Worm (Caenorhabditis elegans): ENCODE measurements around the gene F58B4.2.

DNA sequence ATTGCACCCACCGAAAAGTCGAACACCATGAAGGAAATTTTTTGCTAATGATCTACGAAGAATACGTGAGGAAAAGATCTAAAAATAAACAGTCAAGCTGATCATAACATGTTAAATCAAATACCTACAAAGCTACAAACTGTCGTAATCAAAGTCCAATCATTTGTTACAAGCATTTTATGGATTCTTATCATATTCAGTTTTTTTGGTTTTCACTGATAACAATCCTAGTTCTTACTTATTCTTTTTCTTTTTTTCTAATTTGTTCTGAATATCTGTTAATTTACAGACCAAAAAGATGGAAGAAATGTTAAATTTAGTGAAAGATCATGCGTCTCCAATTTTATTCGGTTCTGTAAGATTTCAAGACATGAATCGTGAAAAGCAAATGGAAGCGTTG is 36.6 kb upstream of the F58B4.2 start, which contains the start of gene F17C11.6:
- TF ChIP-seq daf-12 (tag; optimal IDR thresholded peaks at IDR 0.05): no peak
- TF ChIP-seq fkh-10 (GFP tag; optimal IDR thresholded peaks at IDR 0.05): no peak
- TF ChIP-seq mdl-1 (tag; optimal IDR thresholded peaks at IDR 0.05): no peak
- TF ChIP-seq egl-27 (tag; optimal IDR thresholded peaks at IDR 0.05): no peak
- no peak for TF ChIP-seq ztf-11 (tag; optimal IDR thresholded peaks at IDR 0.05)
- no peak for TF ChIP-seq zag-1 (tag; optimal IDR thresholded peaks at IDR 0.05)
- TF ChIP-seq nhr-28 (tag; optimal IDR thresholded peaks at IDR 0.05): no peak
- no peak for TF ChIP-seq nhr-237 (tag; optimal IDR thresholded peaks at IDR 0.05)
- no peak for TF ChIP-seq lin-39 (tag; optimal IDR thresholded peaks at IDR 0.05)
- no peak for TF ChIP-seq R02D3.7 (tag; optimal IDR thresholded peaks at IDR 0.05)
- no peak for TF ChIP-seq snpc-4 (tag; optimal IDR thresholded peaks at IDR 0.05)
- no peak for TF ChIP-seq unc-39 (tag; optimal IDR thresholded peaks at IDR 0.05)
- TF ChIP-seq nfya-1 (tag; optimal IDR thresholded peaks at IDR 0.05; ENCODE audit: insufficient read depth): no peak
- no peak for TF ChIP-seq ceh-28 (tag; optimal IDR thresholded peaks at IDR 0.05)
